Fruit fly (Drosophila melanogaster) whole organism, pupa: ENCODE measurements around the gene Atg8b.

Source experiments
- CG10348 ChIP-seq: fragments of 200-800 bp; sonication (Bioruptor generic); IDR thresholded peaks from 2 replicates; pipeline ENCODE4 v1.3.6; 2022; ENCODE audit warnings: missing biosample characterization, missing genetic modification characterization
- CG13204 ChIP-seq: fragments of 200-800 bp; sonication (Bioruptor generic); optimal IDR thresholded peaks from 2 replicates; lab custom pipeline; 2018; ENCODE audit warnings: missing biosample characterization, mild to moderate bottlenecking, missing genetic modification characterization, moderate library complexity
- CG14655 ChIP-seq: fragments of 200-800 bp; sonication (Bioruptor generic); optimal IDR thresholded peaks from 3 replicates; lab custom pipeline; 2017; ENCODE audit warnings: mild to moderate bottlenecking, missing biosample characterization, missing genetic modification reagents, missing genetic modification characterization
- CG8159 ChIP-seq: fragments of 200-800 bp; sonication (Bioruptor generic); optimal IDR thresholded peaks from 3 replicates; lab custom pipeline; 2018; ENCODE audit warnings: missing biosample characterization, mild to moderate bottlenecking, missing genetic modification characterization, moderate library complexity
- CG8301 ChIP-seq: fragments of 200-800 bp; sonication (Bioruptor generic); optimal IDR thresholded peaks from 2 replicates; lab custom pipeline; 2018; ENCODE audit warnings: missing biosample characterization, mild to moderate bottlenecking, missing genetic modification characterization
- CG9948 ChIP-seq: fragments of 200-800 bp; sonication (Bioruptor generic); optimal IDR thresholded peaks from 2 replicates; lab custom pipeline; 2018; ENCODE audit warnings: missing biosample characterization, mild to moderate bottlenecking, missing genetic modification characterization, moderate library complexity
- Ets98B ChIP-seq: fragments of 200-800 bp; sonication (Bioruptor generic); IDR thresholded peaks from 2 replicates; pipeline ENCODE4 v1.3.6; 2022; ENCODE audit warnings: missing biosample characterization, missing genetic modification characterization
- fd96Ca ChIP-seq: fragments of 200-800 bp; sonication (Bioruptor generic); IDR thresholded peaks from 3 replicates; pipeline ENCODE4 v1.3.6; 2022; ENCODE audit warnings: missing biosample characterization, missing genetic modification characterization

dm6 chr3R:17718051-17718693 is 6.7 kb downstream of the Atg8b start, which contains the start of gene osa:
- TF ChIP-seq CG8301 (no peak), CG10348 (GFP tag; lab: Robert Waterston, UW) (no peak), CG13204 (GFP tag; lab: Kevin White, UChicago) (no peak), CG8159 (tag; lab: Kevin White, UChicago) (no peak), fd96Ca (GFP tag; lab: Robert Waterston, UW) (no peak), Ets98B (GFP tag; lab: Robert Waterston, UW) (no peak), CG9948 (no peak), CG14655 (GFP tag; lab: Kevin White, UChicago) (no peak)
